Worm (Caenorhabditis elegans) whole organism, early embryonic: ENCODE data around the gene F18C5.10.

Experiments
- B0310.2 ChIP-seq: sonication (generic microtip); optimal IDR thresholded peaks from 2 replicates; lab custom pipeline; 2016; ENCODE audit warnings: mild to moderate bottlenecking, missing genetic modification characterization, missing compliant biosample characterization
- F13C5.2 ChIP-seq: sonication (generic microtip); optimal IDR thresholded peaks from 2 replicates; lab custom pipeline; 2017; ENCODE audit warnings: mild to moderate bottlenecking, missing genetic modification characterization, inconsistent platforms, missing compliant biosample characterization
- aly-1 ChIP-seq: sonication (generic microtip); optimal IDR thresholded peaks from 2 replicates; lab custom pipeline; 2016; ENCODE audit warnings: missing genetic modification characterization, missing compliant biosample characterization
- ama-1 ChIP-seq: fragments of 150-350 bp; optimal IDR thresholded peaks from 2 replicates; lab custom pipeline; 2014
- ceh-13 ChIP-seq: fragments of 200-800 bp; sonication (Bioruptor generic); optimal IDR thresholded peaks from 2 replicates; lab custom pipeline; 2018; ENCODE audit warnings: mild to moderate bottlenecking, missing genetic modification characterization, missing compliant biosample characterization
- ceh-36 ChIP-seq: sonication (generic microtip); optimal IDR thresholded peaks from 2 replicates; lab custom pipeline; 2016; ENCODE audit warnings: missing genetic modification characterization, inconsistent platforms, missing compliant biosample characterization
- ets-7 ChIP-seq: sonication (generic microtip); optimal IDR thresholded peaks from 2 replicates; lab custom pipeline; 2016; ENCODE audit warnings: missing genotype, missing genetic modification characterization, missing compliant biosample characterization
- flt-1 ChIP-seq: fragments of 200-800 bp; sonication (Bioruptor generic); IDR thresholded peaks from 2 replicates; pipeline ENCODE4 v1.3.6; 2022; ENCODE audit warnings: missing genetic modification characterization, missing compliant biosample characterization
- hmbx-1 ChIP-seq: sonication (generic microtip); optimal IDR thresholded peaks from 2 replicates; lab custom pipeline; 2016; ENCODE audit warnings: mild to moderate bottlenecking, missing genetic modification characterization, missing compliant biosample characterization
- hmg-4 ChIP-seq: fragments of 200-800 bp; sonication (Bioruptor generic); optimal IDR thresholded peaks from 2 replicates; lab custom pipeline; 2018; ENCODE audit warnings: mild to moderate bottlenecking, missing genetic modification characterization, missing compliant biosample characterization
- hnd-1 ChIP-seq: sonication (generic microtip); optimal IDR thresholded peaks from 2 replicates; lab custom pipeline; 2016; ENCODE audit warnings: missing genetic modification characterization, missing compliant biosample characterization
- pes-1 ChIP-seq: fragments of 200-800 bp; sonication (Bioruptor generic); IDR thresholded peaks from 2 replicates; pipeline ENCODE4 v1.3.6; 2022; ENCODE audit warnings: missing genetic modification reagents, missing genetic modification characterization, missing compliant biosample characterization
- scrt-1 ChIP-seq: fragments of 200-800 bp; sonication (Bioruptor generic); IDR thresholded peaks from 2 replicates; pipeline ENCODE4 v1.3.6; 2022; ENCODE audit warnings: missing genetic modification characterization, missing compliant biosample characterization
- sea-1 ChIP-seq: fragments of 200-800 bp; sonication (Bioruptor generic); conservative IDR thresholded peaks from 2 replicates; pipeline ENCODE4 v1.3.6; 2022; ENCODE audit warnings: missing genetic modification characterization, missing compliant biosample characterization
- tbx-11 ChIP-seq: fragments of 200-800 bp; sonication (Bioruptor generic); IDR thresholded peaks from 2 replicates; pipeline ENCODE4 v1.3.6; 2022; ENCODE audit warnings: missing genetic modification characterization, missing compliant biosample characterization
- tbx-37 ChIP-seq: fragments of 200-800 bp; sonication (Bioruptor generic); conservative IDR thresholded peaks from 2 replicates; pipeline ENCODE4 v1.3.6; 2022; ENCODE audit warnings: missing genetic modification reagents, missing genetic modification characterization, missing compliant biosample characterization
- tra-4 ChIP-seq: sonication (generic microtip); optimal IDR thresholded peaks from 2 replicates; lab custom pipeline; 2017; ENCODE audit warnings: missing genetic modification characterization, missing compliant biosample characterization

Gene F18C5.10

ce11 chrII:6562203-6562867 is 1.1 kb upstream of the F18C5.10 start:
- TF ChIP-seq flt-1 (GFP tag; lab: Robert Waterston, UW) = no peak
- no peak for TF ChIP-seq tbx-37 (GFP tag; lab: Robert Waterston, UW)
- TF ChIP-seq hnd-1 (tag; lab: Kevin White, UChicago) = no peak
- no peak for TF ChIP-seq aly-1 (tag; lab: Kevin White, UChicago)
- no peak for TF ChIP-seq ama-1 (lab: Kevin White, UChicago)

ce11 chrII:6560291-6560690 is 953 bp downstream of the F18C5.10 start:
- TF ChIP-seq ceh-36 (tag; lab: Kevin White, UChicago) (no peak), sea-1 (GFP tag; lab: Robert Waterston, UW) (no peak), pes-1 (GFP tag; lab: Robert Waterston, UW) (no peak), F13C5.2 (tag; lab: Kevin White, UChicago) (no peak)

- TF ChIP-seq sea-1 (GFP tag; lab: Robert Waterston, UW) = no peak
- no peak for TF ChIP-seq pes-1 (GFP tag; lab: Robert Waterston, UW)
- no peak for TF ChIP-seq hmbx-1 (tag; lab: Kevin White, UChicago)
Measured at ce11 chrII:6558887-6559286, 2.4 kb downstream of the F18C5.10 start.

ce11 chrII:6554677-6555076 is 6.6 kb downstream of the F18C5.10 start, which contains the start of gene wrn-1:
wrn-1 (plus strand) TSS chrII:6554977.
- no peak for TF ChIP-seq F13C5.2 (tag; lab: Kevin White, UChicago)
- no peak for TF ChIP-seq B0310.2 (tag; lab: Kevin White, UChicago)
- TF ChIP-seq tra-4 = no peak
- TF ChIP-seq tbx-11 (GFP tag; lab: Robert Waterston, UW) = no peak
- TF ChIP-seq pes-1 (GFP tag; lab: Robert Waterston, UW) = no peak
- no peak for TF ChIP-seq ama-1 (lab: Kevin White, UChicago)
- TF ChIP-seq ceh-13 (GFP tag; lab: Kevin White, UChicago) = no peak
- TF ChIP-seq scrt-1 (GFP tag; lab: Robert Waterston, UW) = no peak
- no peak for TF ChIP-seq ets-7 (tag; lab: Kevin White, UChicago)
- no peak for TF ChIP-seq hmg-4 (GFP tag; lab: Kevin White, UChicago)
- TF ChIP-seq tbx-37 (GFP tag; lab: Robert Waterston, UW) = no peak
- no peak for TF ChIP-seq aly-1 (tag; lab: Kevin White, UChicago)
- no peak for TF ChIP-seq sea-1 (GFP tag; lab: Robert Waterston, UW)

- TF ChIP-seq tra-4 (no peak), hnd-1 (tag; lab: Kevin White, UChicago) (no peak), B0310.2 (tag; lab: Kevin White, UChicago) (no peak), F13C5.2 (tag; lab: Kevin White, UChicago) (no peak), scrt-1 (GFP tag; lab: Robert Waterston, UW) (no peak), flt-1 (GFP tag; lab: Robert Waterston, UW) (no peak), sea-1 (GFP tag; lab: Robert Waterston, UW) (no peak), aly-1 (tag; lab: Kevin White, UChicago) (no peak), hmbx-1 (tag; lab: Kevin White, UChicago) (no peak), tbx-37 (GFP tag; lab: Robert Waterston, UW) (no peak), tbx-11 (GFP tag; lab: Robert Waterston, UW) (no peak), ama-1 (lab: Kevin White, UChicago) (no peak)
Measured at ce11 chrII:6544842-6545410, 16.3 kb downstream of the F18C5.10 start, which contains the start of gene lron-15. lron-15 (minus strand) TSS chrII:6544892.

ce11 chrII:6535957-6536424 is 25.3 kb downstream of the F18C5.10 start, which contains the start of gene utp-20:
utp-20 (plus strand) TSS chrII:6536374.
- TF ChIP-seq F13C5.2 (tag; lab: Kevin White, UChicago) = peak; percentile 5
- TF ChIP-seq pes-1 (GFP tag; lab: Robert Waterston, UW) = no peak

- TF ChIP-seq hmg-4 (GFP tag; lab: Kevin White, UChicago) (no peak), hnd-1 (tag; lab: Kevin White, UChicago) (no peak), F13C5.2 (tag; lab: Kevin White, UChicago) (no peak), ets-7 (tag; lab: Kevin White, UChicago) (no peak), flt-1 (GFP tag; lab: Robert Waterston, UW) (no peak), ama-1 (lab: Kevin White, UChicago) (no peak)
Measured at ce11 chrII:6531940-6532339, 29.3 kb downstream of the F18C5.10 start, which contains the start of gene abcx-1. abcx-1 (plus strand) TSS chrII:6532163.

ce11 chrII:6531527-6531926 is 29.7 kb downstream of the F18C5.10 start, which contains the start of gene abch-1:
abch-1 (minus strand) TSS chrII:6531627.
- TF ChIP-seq B0310.2 (tag; lab: Kevin White, UChicago) = no peak
- TF ChIP-seq scrt-1 (GFP tag; lab: Robert Waterston, UW) = no peak
- no peak for TF ChIP-seq ceh-36 (tag; lab: Kevin White, UChicago)
- TF ChIP-seq sea-1 (GFP tag; lab: Robert Waterston, UW) = no peak
- TF ChIP-seq flt-1 (GFP tag; lab: Robert Waterston, UW) = no peak
- no peak for TF ChIP-seq aly-1 (tag; lab: Kevin White, UChicago)
- TF ChIP-seq tra-4 = no peak
- no peak for TF ChIP-seq tbx-37 (GFP tag; lab: Robert Waterston, UW)
- TF ChIP-seq ceh-13 (GFP tag; lab: Kevin White, UChicago) = no peak
- TF ChIP-seq hnd-1 (tag; lab: Kevin White, UChicago) = no peak
- TF ChIP-seq hmg-4 (GFP tag; lab: Kevin White, UChicago) = no peak
- TF ChIP-seq F13C5.2 (tag; lab: Kevin White, UChicago) = no peak
- no peak for TF ChIP-seq tbx-11 (GFP tag; lab: Robert Waterston, UW)
- TF ChIP-seq hmbx-1 (tag; lab: Kevin White, UChicago) = no peak
- no peak for TF ChIP-seq ets-7 (tag; lab: Kevin White, UChicago)
- no peak for TF ChIP-seq ama-1 (lab: Kevin White, UChicago)
- no peak for TF ChIP-seq pes-1 (GFP tag; lab: Robert Waterston, UW)
